Fruit fly (Drosophila melanogaster) whole organism, embryonic: ENCODE data around the gene abs.
A peak's percentile ranks its signal among the peaks of the same experiment; 100 is the strongest.

ENCODE experiments used
- Aef1 ChIP-seq: fragments of 200-800 bp; sonication (Bioruptor generic); IDR thresholded peaks from 3 replicates; pipeline ENCODE4 v1.3.6; 2022; ENCODE audit warnings: missing biosample characterization, missing genetic modification characterization
- Asciz ChIP-seq: fragments of 200-800 bp; sonication (Bioruptor generic); optimal IDR thresholded peaks from 2 replicates; lab custom pipeline; 2017; ENCODE audit warnings: missing biosample characterization, mild to moderate bottlenecking, missing genetic modification characterization, missing genetic modification reagents
- Atf6 ChIP-seq: fragments of 200-800 bp; sonication (Bioruptor generic); IDR thresholded peaks from 2 replicates; pipeline ENCODE4 v1.3.6; 2022; ENCODE audit warnings: missing biosample characterization, missing genetic modification characterization
- Blimp-1 ChIP-seq: fragments of 200-800 bp; sonication (Bioruptor generic); optimal IDR thresholded peaks from 3 replicates; lab custom pipeline; 2018; ENCODE audit warnings: missing biosample characterization, missing genetic modification characterization, mild to moderate bottlenecking, moderate library complexity, missing genetic modification reagents
- CG10209 ChIP-seq: fragments of 200-800 bp; sonication (Bioruptor generic); optimal IDR thresholded peaks from 3 replicates; lab custom pipeline; 2017; ENCODE audit warnings: missing biosample characterization, mild to moderate bottlenecking, missing genetic modification characterization, missing genetic modification reagents
- CG10267 ChIP-seq: fragments of 200-800 bp; sonication (Bioruptor generic); optimal IDR thresholded peaks from 2 replicates; lab custom pipeline; 2018; ENCODE audit warnings: missing biosample characterization, mild to moderate bottlenecking, missing genetic modification characterization, moderate library complexity
- CG12219 ChIP-seq: fragments of 200-800 bp; sonication (Bioruptor generic); optimal IDR thresholded peaks from 3 replicates; lab custom pipeline; 2018; ENCODE audit warnings: missing biosample characterization, mild to moderate bottlenecking, missing genetic modification characterization
- CG13624 ChIP-seq: fragments of 200-800 bp; sonication (Bioruptor generic); optimal IDR thresholded peaks from 2 replicates; lab custom pipeline; 2016; ENCODE audit warnings: missing biosample characterization, missing genetic modification characterization
- CG17359 ChIP-seq: fragments of 200-800 bp; sonication (Bioruptor generic); optimal IDR thresholded peaks from 3 replicates; lab custom pipeline; 2018; ENCODE audit warnings: missing biosample characterization, mild to moderate bottlenecking, missing genetic modification characterization, moderate library complexity
- CG17912 ChIP-seq: fragments of 200-800 bp; sonication (Bioruptor generic); optimal IDR thresholded peaks from 2 replicates; lab custom pipeline; 2018; ENCODE audit warnings: missing biosample characterization, mild to moderate bottlenecking, missing genetic modification characterization
- CG2120 ChIP-seq: fragments of 200-800 bp; sonication (Bioruptor generic); optimal IDR thresholded peaks from 3 replicates; lab custom pipeline; 2016; ENCODE audit warnings: missing biosample characterization, missing genetic modification characterization
- CG30431 ChIP-seq: fragments of 200-800 bp; sonication (Bioruptor generic); optimal IDR thresholded peaks from 2 replicates; lab custom pipeline; 2017; ENCODE audit warnings: missing biosample characterization, missing genetic modification characterization
- CG34422 ChIP-seq: fragments of 200-800 bp; sonication (Bioruptor generic); IDR thresholded peaks from 3 replicates; pipeline ENCODE4 v1.3.6; 2022; ENCODE audit warnings: missing biosample characterization, missing genetic modification characterization
- CG3847 ChIP-seq: fragments of 200-800 bp; sonication (Bioruptor generic); IDR thresholded peaks from 2 replicates; pipeline ENCODE4 v1.3.6; 2022; ENCODE audit warnings: missing biosample characterization, missing genetic modification characterization
- CG7372 ChIP-seq: fragments of 200-800 bp; sonication (Bioruptor generic); IDR thresholded peaks from 2 replicates; pipeline ENCODE4 v1.3.6; 2022; ENCODE audit warnings: missing biosample characterization, missing genetic modification characterization
- CG7839 ChIP-seq: fragments of 200-800 bp; sonication (Bioruptor generic); optimal IDR thresholded peaks from 3 replicates; lab custom pipeline; 2018; ENCODE audit warnings: missing biosample characterization, mild to moderate bottlenecking, missing genetic modification characterization, moderate library complexity
- CG8281 ChIP-seq: fragments of 200-800 bp; sonication (Bioruptor generic); optimal IDR thresholded peaks from 2 replicates; lab custom pipeline; 2018; ENCODE audit warnings: missing biosample characterization, mild to moderate bottlenecking, missing genetic modification characterization, moderate library complexity
- CG9215 ChIP-seq: fragments of 200-800 bp; sonication (Bioruptor generic); IDR thresholded peaks from 2 replicates; pipeline ENCODE4 v1.3.6; 2022; ENCODE audit warnings: missing biosample characterization, missing genetic modification characterization
- D19B ChIP-seq: fragments of 200-800 bp; sonication (Bioruptor generic); optimal IDR thresholded peaks from 2 replicates; lab custom pipeline; 2017; ENCODE audit warnings: missing biosample characterization, mild to moderate bottlenecking, missing genetic modification characterization
- Dad ChIP-seq: fragments of 200-800 bp; sonication (Bioruptor generic); optimal IDR thresholded peaks from 3 replicates; lab custom pipeline; 2016; ENCODE audit warnings: missing biosample characterization, missing genetic modification characterization
- Dek ChIP-seq: fragments of 200-800 bp; sonication (Bioruptor generic); optimal IDR thresholded peaks from 3 replicates; lab custom pipeline; 2019; ENCODE audit warnings: missing biosample characterization, mild to moderate bottlenecking, missing genetic modification characterization, moderate library complexity
- Doc3 ChIP-seq: fragments of 200-800 bp; sonication (Bioruptor generic); IDR thresholded peaks from 3 replicates; pipeline ENCODE4 v1.3.6; 2022; ENCODE audit warnings: missing biosample characterization, missing genetic modification characterization; ENCODE audit not compliant: partially characterized antibody
- E2f2 ChIP-seq: fragments of 200-800 bp; sonication (Bioruptor generic); IDR thresholded peaks from 2 replicates; pipeline ENCODE4 v1.3.6; 2022; ENCODE audit warnings: missing biosample characterization, missing genetic modification characterization
- ERR ChIP-seq: fragments of 200-800 bp; sonication (Bioruptor generic); optimal IDR thresholded peaks from 2 replicates; lab custom pipeline; 2016; ENCODE audit warnings: missing biosample characterization, missing genetic modification characterization
- HmgD ChIP-seq: fragments of 200-800 bp; sonication (Bioruptor generic); optimal IDR thresholded peaks from 3 replicates; lab custom pipeline; 2016; ENCODE audit warnings: missing biosample characterization, missing genetic modification characterization
- Hr3 ChIP-seq: fragments of 200-800 bp; sonication (Bioruptor generic); optimal IDR thresholded peaks from 3 replicates; lab custom pipeline; 2016; ENCODE audit warnings: missing biosample characterization, missing genetic modification characterization
- MBD-R2 ChIP-seq: fragments of 200-800 bp; sonication (Bioruptor generic); IDR thresholded peaks from 2 replicates; pipeline ENCODE4 v1.3.6; 2022; ENCODE audit warnings: missing biosample characterization, missing genetic modification characterization
- Oli ChIP-seq: fragments of 200-800 bp; sonication (Bioruptor generic); optimal IDR thresholded peaks from 2 replicates; lab custom pipeline; 2018; ENCODE audit warnings: missing biosample characterization, mild to moderate bottlenecking, missing genetic modification characterization, moderate library complexity
- Six4 ChIP-seq: fragments of 200-800 bp; sonication (Bioruptor generic); optimal IDR thresholded peaks from 2 replicates; lab custom pipeline; 2016; ENCODE audit warnings: missing biosample characterization, missing genetic modification characterization
- TFAM ChIP-seq: fragments of 200-800 bp; sonication (Bioruptor generic); optimal IDR thresholded peaks from 2 replicates; lab custom pipeline; 2017; ENCODE audit warnings: missing biosample characterization, missing genetic modification characterization, inconsistent platforms
- ab ChIP-seq: fragments of 200-800 bp; sonication (Bioruptor generic); optimal IDR thresholded peaks from 2 replicates; lab custom pipeline; 2016; ENCODE audit warnings: missing biosample characterization, missing genetic modification characterization
- btn ChIP-seq: fragments of 200-800 bp; sonication (Bioruptor generic); optimal IDR thresholded peaks from 2 replicates; lab custom pipeline; 2016; ENCODE audit warnings: missing biosample characterization, missing genetic modification characterization
- caup ChIP-seq: fragments of 200-800 bp; sonication (Bioruptor generic); optimal IDR thresholded peaks from 3 replicates; lab custom pipeline; 2017; ENCODE audit warnings: missing biosample characterization, mild to moderate bottlenecking, missing genetic modification characterization, moderate library complexity; ENCODE audit not compliant: severe bottlenecking
- eyg ChIP-seq: fragments of 200-800 bp; sonication (Bioruptor generic); optimal IDR thresholded peaks from 3 replicates; lab custom pipeline; 2016; ENCODE audit warnings: missing biosample characterization, missing genetic modification characterization
- fd96Cb ChIP-seq: fragments of 200-800 bp; sonication (Bioruptor generic); optimal IDR thresholded peaks from 2 replicates; lab custom pipeline; 2018; ENCODE audit warnings: missing biosample characterization, mild to moderate bottlenecking, missing genetic modification characterization, moderate library complexity
- fru ChIP-seq: fragments of >200 bp; optimal IDR thresholded peaks from 2 replicates; lab custom pipeline; 2017
- gsb ChIP-seq: fragments of 200-800 bp; sonication (Bioruptor generic); IDR thresholded peaks from 2 replicates; pipeline ENCODE4 v1.3.6; 2022; ENCODE audit warnings: missing biosample characterization, missing genetic modification characterization
- ham ChIP-seq: fragments of 200-800 bp; sonication (Bioruptor generic); IDR thresholded peaks from 2 replicates; pipeline ENCODE4 v1.3.6; 2022; ENCODE audit warnings: missing biosample characterization, missing genetic modification characterization
- hth ChIP-seq: fragments of >200 bp; optimal IDR thresholded peaks from 2 replicates; lab custom pipeline; 2017; ENCODE audit warnings: inconsistent platforms
- inv ChIP-seq: fragments of 200-800 bp; sonication (Bioruptor generic); IDR thresholded peaks from 2 replicates; pipeline ENCODE4 v1.3.6; 2022; ENCODE audit warnings: missing biosample characterization, missing genetic modification characterization; ENCODE audit not compliant: partially characterized antibody
- ken ChIP-seq: fragments of 200-800 bp; sonication (Bioruptor generic); IDR thresholded peaks from 3 replicates; pipeline ENCODE4 v1.3.6; 2022; ENCODE audit warnings: missing biosample characterization, missing genetic modification characterization
- lab ChIP-seq: fragments of 200-800 bp; sonication (Bioruptor generic); optimal IDR thresholded peaks from 3 replicates; lab custom pipeline; 2017; ENCODE audit warnings: missing biosample characterization, missing genetic modification characterization, mild to moderate bottlenecking, moderate library complexity, missing genetic modification reagents
- luna ChIP-seq: fragments of 200-800 bp; sonication (Bioruptor generic); optimal IDR thresholded peaks from 2 replicates; lab custom pipeline; 2016; ENCODE audit warnings: missing biosample characterization, missing genetic modification characterization
- mam ChIP-seq: fragments of 200-800 bp; sonication (Bioruptor generic); optimal IDR thresholded peaks from 3 replicates; lab custom pipeline; 2016; ENCODE audit warnings: missing biosample characterization, missing genetic modification characterization
- nmo ChIP-seq: fragments of 200-800 bp; sonication (Bioruptor generic); optimal IDR thresholded peaks from 2 replicates; lab custom pipeline; 2018; ENCODE audit warnings: missing biosample characterization, mild to moderate bottlenecking, missing genetic modification characterization, moderate library complexity
- onecut ChIP-seq: fragments of 200-800 bp; sonication (Bioruptor generic); IDR thresholded peaks from 2 replicates; pipeline ENCODE4 v1.3.6; 2022; ENCODE audit warnings: missing biosample characterization, missing genetic modification characterization
- rib ChIP-seq: fragments of 200-800 bp; sonication (Bioruptor generic); IDR thresholded peaks from 2 replicates; pipeline ENCODE4 v1.3.6; 2022; ENCODE audit warnings: missing biosample characterization, missing genetic modification characterization
- run ChIP-seq: fragments of 200-800 bp; sonication (Bioruptor generic); optimal IDR thresholded peaks from 3 replicates; lab custom pipeline; 2018; ENCODE audit warnings: missing biosample characterization, mild to moderate bottlenecking, missing genetic modification characterization
- scrt ChIP-seq: fragments of 200-800 bp; sonication (Bioruptor generic); optimal IDR thresholded peaks from 2 replicates; lab custom pipeline; 2018; ENCODE audit warnings: missing biosample characterization, mild to moderate bottlenecking, missing genetic modification characterization, moderate library complexity
- sens-2 ChIP-seq: fragments of 200-800 bp; sonication (Bioruptor generic); IDR thresholded peaks from 2 replicates; pipeline ENCODE4 v1.3.6; 2022; ENCODE audit warnings: missing biosample characterization, missing genetic modification characterization
- zfh2 ChIP-seq: fragments of 200-800 bp; sonication (Bioruptor generic); optimal IDR thresholded peaks from 2 replicates; lab custom pipeline; 2016; ENCODE audit warnings: missing biosample characterization, missing genetic modification characterization

abs gene

dm6 chr3R:4229137-4229764, 3.6 kb upstream of the abs start, which contains the start of gene DhpD (continued):
- peak; percentile 48; the same call in 1 of the 2 replicates for TF ChIP-seq CG7372
- TF ChIP-seq ham (GFP tag; lab: Robert Waterston, UW), result no peak
- peak; percentile 72 for TF ChIP-seq E2f2
- peak; percentile 59 for TF ChIP-seq Hr3
- no peak for TF ChIP-seq sens-2
- peak; percentile 53; the same call in 1 of the 3 replicates for TF ChIP-seq CG34422 (GFP tag; lab: Robert Waterston, UW)
- TF ChIP-seq lab, result peak; percentile 85
- no peak for TF ChIP-seq btn (GFP tag; lab: Kevin White, UChicago)
- no peak for TF ChIP-seq rib (GFP tag; lab: Robert Waterston, UW)
- peak; percentile 2 for TF ChIP-seq CG8281 (tag; lab: Kevin White, UChicago)
- no peak for TF ChIP-seq Dek (tag; lab: Kevin White, UChicago)
- peak; percentile 58 for TF ChIP-seq CG12219 (GFP tag; lab: Kevin White, UChicago)
- peak; percentile 59 for TF ChIP-seq Asciz (GFP tag; lab: Kevin White, UChicago)
- TF ChIP-seq MBD-R2 (GFP tag; lab: Robert Waterston, UW), result peak; percentile 73
- TF ChIP-seq hth (lab: Kevin White, UChicago), result no peak
- peak; percentile 51 for TF ChIP-seq CG13624 (GFP tag; lab: Kevin White, UChicago)
- no peak for TF ChIP-seq TFAM (GFP tag; lab: Kevin White, UChicago)
- peak; percentile 48 for TF ChIP-seq Oli (tag; lab: Kevin White, UChicago)
- peak; percentile 74 for TF ChIP-seq zfh2
- peak; percentile 91 for TF ChIP-seq inv
- peak; percentile 81 for TF ChIP-seq ken (GFP tag; lab: Robert Waterston, UW)
- peak; percentile 60 for TF ChIP-seq onecut
- TF ChIP-seq Six4, result peak; percentile 27
- TF ChIP-seq CG3847 (GFP tag; lab: Robert Waterston, UW), result peak; percentile 70
- peak; percentile 55 for TF ChIP-seq mam
- peak; percentile 76 for TF ChIP-seq CG17359
- TF ChIP-seq CG17912 (GFP tag; lab: Kevin White, UChicago), result no peak
- peak; percentile 67 for TF ChIP-seq Aef1 (GFP tag; lab: Robert Waterston, UW)
- no peak for TF ChIP-seq ERR
- peak; percentile 66 for TF ChIP-seq nmo
- TF ChIP-seq caup, result peak; percentile 79
- no peak for TF ChIP-seq Dad
- TF ChIP-seq HmgD, result no peak
- TF ChIP-seq run, result no peak
- TF ChIP-seq CG9215 (GFP tag; lab: Robert Waterston, UW), result peak; percentile 69
- peak; percentile 69 for TF ChIP-seq Atf6
- no peak for TF ChIP-seq luna (GFP tag; lab: Kevin White, UChicago)
- TF ChIP-seq CG7839 (tag; lab: Kevin White, UChicago), result peak; percentile 75
- TF ChIP-seq gsb (GFP tag; lab: Robert Waterston, UW), result peak; percentile 38; the same call in 1 of the 2 replicates
- TF ChIP-seq CG10267, result peak; percentile 47
- TF ChIP-seq CG30431, result peak; percentile 16
- TF ChIP-seq D19B, result peak; percentile 63
- TF ChIP-seq Doc3 (GFP tag; lab: Robert Waterston, UW), result no peak
- TF ChIP-seq ab (GFP tag; lab: Kevin White, UChicago), result no peak
- TF ChIP-seq Blimp-1 (GFP tag; lab: Kevin White, UChicago), result peak; percentile 68
- peak; percentile 69 for TF ChIP-seq CG10209 (GFP tag; lab: Kevin White, UChicago)
- no peak for TF ChIP-seq fru
- peak; percentile 63 for TF ChIP-seq fd96Cb
- peak; percentile 88 for TF ChIP-seq CG2120 (GFP tag; lab: Kevin White, UChicago)
- TF ChIP-seq scrt (GFP tag; lab: Kevin White, UChicago), result no peak
- TF ChIP-seq eyg (GFP tag; lab: Kevin White, UChicago), result no peak
